Worm (Caenorhabditis elegans) whole organism, mixed stage, embryonic: ENCODE data around the gene fut-4.

Experiments
- ces-1 ChIP-seq: fragments of 150-350 bp; optimal IDR thresholded peaks from 2 replicates; lab custom pipeline; 2014; ENCODE audit warnings: missing biosample characterization, missing genetic modification reagents, missing genetic modification characterization
- lin-13 ChIP-seq: fragments of 150-350 bp; optimal IDR thresholded peaks from 2 replicates; lab custom pipeline; 2014; ENCODE audit warnings: missing biosample characterization, missing genetic modification characterization
- lsy-2 ChIP-seq: fragments of 150-350 bp; optimal IDR thresholded peaks from 2 replicates; lab custom pipeline; 2014; ENCODE audit warnings: missing biosample characterization, missing genetic modification characterization
- mab-5 ChIP-seq: fragments of 150-350 bp; optimal IDR thresholded peaks from 2 replicates; lab custom pipeline; 2014; ENCODE audit warnings: missing biosample characterization, missing genetic modification characterization
- nhr-237 ChIP-seq: fragments of 150-350 bp; optimal IDR thresholded peaks from 2 replicates; lab custom pipeline; 2014; ENCODE audit warnings: missing biosample characterization, missing genetic modification characterization
- nhr-28 ChIP-seq: fragments of 150-350 bp; optimal IDR thresholded peaks from 2 replicates; lab custom pipeline; 2014; ENCODE audit warnings: missing biosample characterization, missing genetic modification characterization
- nhr-76 ChIP-seq: sonication (generic microtip); optimal IDR thresholded peaks from 2 replicates; lab custom pipeline; 2017; ENCODE audit warnings: missing biosample characterization, missing genetic modification characterization
- pha-4 ChIP-seq: fragments of 150-350 bp; optimal IDR thresholded peaks from 2 replicates; lab custom pipeline; 2018; ENCODE audit warnings: missing biosample characterization, missing genetic modification reagents, missing genetic modification characterization
- unc-120 ChIP-seq: sonication (generic microtip); optimal IDR thresholded peaks from 2 replicates; lab custom pipeline; 2017; ENCODE audit warnings: missing genetic modification characterization, missing compliant biosample characterization; ENCODE audit not compliant: poor library complexity, severe bottlenecking
- unc-62 ChIP-seq: fragments of 150-350 bp; optimal IDR thresholded peaks from 2 replicates; lab custom pipeline; 2014; ENCODE audit warnings: missing biosample characterization, missing genetic modification reagents, missing genetic modification characterization
- ztf-11 ChIP-seq: fragments of 150-350 bp; optimal IDR thresholded peaks from 2 replicates; lab custom pipeline; 2014; ENCODE audit warnings: missing biosample characterization, missing genetic modification characterization

ce11 chrII:2831173-2831572, 8.8 kb upstream of the fut-4 start, which contains the start of gene K12H6.6:
- TF ChIP-seq nhr-76 = no peak
- no peak for TF ChIP-seq ces-1 (GFP tag; lab: Kevin White, UChicago)
- no peak for TF ChIP-seq mab-5 (tag; lab: Kevin White, UChicago)
- no peak for TF ChIP-seq pha-4 (tag; lab: Kevin White, UChicago)
- no peak for TF ChIP-seq unc-120 (tag; lab: Kevin White, UChicago)
- TF ChIP-seq lin-13 (tag; lab: Kevin White, UChicago) = no peak
- no peak for TF ChIP-seq nhr-28 (tag; lab: Kevin White, UChicago)
- no peak for TF ChIP-seq lsy-2 (tag; lab: Kevin White, UChicago)
- TF ChIP-seq nhr-237 (tag; lab: Kevin White, UChicago) = no peak
- TF ChIP-seq unc-62 = no peak
- TF ChIP-seq ztf-11 (tag; lab: Kevin White, UChicago) = no peak
